Worm (Caenorhabditis elegans): ENCODE results near the gene fbxa-192.

Gene fbxa-192

DNA sequence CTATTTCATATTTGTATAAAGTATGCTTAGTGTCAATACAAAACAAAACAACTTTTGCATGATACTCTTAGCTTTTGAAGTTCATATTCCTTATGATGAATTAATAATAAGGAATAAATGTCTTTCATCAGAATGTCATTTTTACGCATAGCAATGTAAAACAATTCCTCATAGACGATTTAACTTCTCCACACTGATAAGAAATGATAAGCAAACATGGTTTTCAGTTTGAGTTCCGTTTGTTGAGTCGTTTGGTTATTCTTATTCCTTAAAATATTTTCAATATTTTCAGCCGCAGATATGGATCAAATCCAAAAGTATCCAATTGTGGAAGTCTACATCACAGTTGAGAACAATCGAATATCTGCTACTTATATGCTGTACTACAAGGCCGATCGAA lies 25.4 kb downstream of the fbxa-192 start, which contains the start of gene F57G4.11:
F57G4.11 (plus strand) TSS at position 301 of the 400 bp plus-strand sequence.
- TF ChIP-seq egl-27 (tag; optimal IDR thresholded peaks at IDR 0.05) = no peak
- no peak for TF ChIP-seq mml-1 (tag; optimal IDR thresholded peaks at IDR 0.05)
- no peak for TF ChIP-seq R02D3.7 (tag; optimal IDR thresholded peaks at IDR 0.05)
- TF ChIP-seq elt-1 (tag; optimal IDR thresholded peaks at IDR 0.05) = no peak
- no peak for TF ChIP-seq nhr-76 (tag; optimal IDR thresholded peaks at IDR 0.05)
- no peak for TF ChIP-seq nhr-28 (tag; optimal IDR thresholded peaks at IDR 0.05)
- TF ChIP-seq elt-2 (tag; optimal IDR thresholded peaks at IDR 0.05) = no peak
- no peak for TF ChIP-seq nhr-77 (tag; optimal IDR thresholded peaks at IDR 0.05)
- TF ChIP-seq tbx-2 (tag; optimal IDR thresholded peaks at IDR 0.05) = no peak
- TF ChIP-seq ceh-9 (tag; optimal IDR thresholded peaks at IDR 0.05) = no peak
- TF ChIP-seq ztf-4 (tag; optimal IDR thresholded peaks at IDR 0.05) = no peak
- no peak for TF ChIP-seq ceh-16 (tag; optimal IDR thresholded peaks at IDR 0.05)

DNA sequence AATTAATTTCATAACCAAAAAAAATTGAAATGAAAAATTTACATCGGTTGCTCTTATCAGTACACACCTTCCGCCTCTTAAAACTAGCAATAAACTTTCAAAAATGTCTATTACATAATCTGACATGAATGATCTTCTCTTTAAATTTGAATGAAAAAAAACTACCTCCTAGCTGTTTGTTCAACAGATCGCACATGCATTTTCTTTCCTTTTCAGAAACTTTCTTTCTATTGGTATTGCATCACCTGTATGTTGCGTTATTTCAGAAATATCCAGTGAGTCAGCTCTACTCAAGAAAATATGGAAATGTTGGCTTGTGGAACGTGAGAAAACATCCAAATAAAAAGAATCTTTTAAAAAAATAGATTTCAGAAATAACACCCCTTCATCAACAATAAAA lies 27.1 kb downstream of the fbxa-192 start, which contains the start of gene F57G4.1:
F57G4.1 (plus strand) TSS at position 301 of the 400 bp plus-strand sequence.
- TF ChIP-seq egl-5 (tag; optimal IDR thresholded peaks at IDR 0.05) (no peak), nfya-1 (tag; optimal IDR thresholded peaks at IDR 0.05; ENCODE audit: insufficient read depth) (no peak), elt-3 (tag; optimal IDR thresholded peaks at IDR 0.05) (no peak), elt-2 (tag; optimal IDR thresholded peaks at IDR 0.05) (no peak), nhr-237 (tag; optimal IDR thresholded peaks at IDR 0.05) (no peak), ama-1 (optimal IDR thresholded peaks at IDR 0.05) (no peak), mml-1 (tag; optimal IDR thresholded peaks at IDR 0.05) (no peak), eor-1 (tag; optimal IDR thresholded peaks at IDR 0.05) (no peak), lin-15B (tag; optimal IDR thresholded peaks at IDR 0.05) (no peak), ceh-82 (tag; optimal IDR thresholded peaks at IDR 0.05) (no peak), jun-1 (tag; optimal IDR thresholded peaks at IDR 0.05) (no peak), nhr-25 (tag; optimal IDR thresholded peaks at IDR 0.05) (no peak), nhr-76 (tag; optimal IDR thresholded peaks at IDR 0.05) (no peak), fkh-10 (GFP tag; optimal IDR thresholded peaks at IDR 0.05) (no peak)

DNA sequence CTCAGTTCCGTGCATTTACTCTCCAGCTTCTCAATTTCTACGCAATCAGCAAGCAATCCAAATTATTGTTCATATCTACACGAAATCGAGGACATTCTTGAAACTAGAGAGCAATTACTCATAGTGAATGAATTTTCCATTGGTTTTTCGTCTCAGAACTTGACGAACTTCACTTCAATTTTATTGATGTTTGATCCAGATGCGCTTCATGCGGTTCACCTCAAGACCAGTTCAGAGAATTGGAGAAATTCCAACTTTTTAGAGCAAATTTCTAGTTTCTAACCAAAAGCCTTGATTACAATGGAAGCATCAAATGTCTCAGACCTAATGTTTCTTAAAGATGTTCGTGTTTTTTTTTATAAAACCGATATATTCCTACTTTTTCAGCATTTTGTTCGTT lies 30.1 kb downstream of the fbxa-192 start, which contains the start of gene Y6G8.8:
Y6G8.8 (plus strand) TSS at position 301 of the 400 bp plus-strand sequence.
- no peak for TF ChIP-seq nhr-12 (tag; optimal IDR thresholded peaks at IDR 0.05)
- no peak for TF ChIP-seq elt-1 (tag; optimal IDR thresholded peaks at IDR 0.05)
- TF ChIP-seq ceh-28 (tag; optimal IDR thresholded peaks at IDR 0.05) = no peak
- no peak for TF ChIP-seq nhr-77 (tag; optimal IDR thresholded peaks at IDR 0.05)
- no peak for TF ChIP-seq mdl-1 (tag; optimal IDR thresholded peaks at IDR 0.05)
- TF ChIP-seq tbx-2 (tag; optimal IDR thresholded peaks at IDR 0.05) = no peak
- TF ChIP-seq snpc-4 (tag; optimal IDR thresholded peaks at IDR 0.05) = no peak
- no peak for TF ChIP-seq mml-1 (tag; optimal IDR thresholded peaks at IDR 0.05)
- TF ChIP-seq ztf-4 (tag; optimal IDR thresholded peaks at IDR 0.05) = no peak
- no peak for TF ChIP-seq daf-12 (tag; optimal IDR thresholded peaks at IDR 0.05)
- no peak for TF ChIP-seq ZK546.5 (tag; optimal IDR thresholded peaks at IDR 0.05)
- TF ChIP-seq R02D3.7 (tag; optimal IDR thresholded peaks at IDR 0.05) = no peak
- TF ChIP-seq jun-1 (tag; optimal IDR thresholded peaks at IDR 0.05) = no peak
- no peak for TF ChIP-seq nhr-28 (tag; optimal IDR thresholded peaks at IDR 0.05)
- no peak for TF ChIP-seq fos-1 (tag; optimal IDR thresholded peaks at IDR 0.05)
- no peak for TF ChIP-seq sea-2 (GFP tag; optimal IDR thresholded peaks at IDR 0.05)
- no peak for TF ChIP-seq nhr-43 (tag; optimal IDR thresholded peaks at IDR 0.05; ENCODE audit: poor library complexity, severe bottlenecking)
- no peak for TF ChIP-seq elt-3 (tag; optimal IDR thresholded peaks at IDR 0.05)
- no peak for TF ChIP-seq lsy-12 (tag; optimal IDR thresholded peaks at IDR 0.05)
- no peak for TF ChIP-seq nhr-76 (tag; optimal IDR thresholded peaks at IDR 0.05)

DNA sequence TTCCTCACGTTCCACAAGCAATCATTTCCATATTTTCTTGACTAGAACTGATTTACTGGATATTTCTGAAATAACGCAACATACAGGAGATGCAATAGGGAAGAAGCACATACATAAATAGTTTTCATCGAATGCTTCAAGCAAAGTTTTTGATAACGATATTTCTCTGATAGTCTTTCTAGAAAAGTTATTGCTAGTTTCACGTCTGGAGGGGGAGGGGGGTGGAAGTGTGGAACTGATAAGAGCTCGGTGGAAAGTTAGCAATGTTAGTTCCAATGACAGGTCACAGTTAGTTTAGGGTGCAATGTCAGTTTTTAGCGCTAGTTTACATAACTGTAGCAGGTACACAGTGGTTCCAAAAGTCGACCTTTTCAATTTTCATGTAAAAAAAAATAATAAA lies 33.5 kb downstream of the fbxa-192 start, which contains the start of gene Y6G8.6:
Y6G8.6 (minus strand) TSS at position 98 of the 400 bp plus-strand sequence.
- TF ChIP-seq lsy-12 (tag; optimal IDR thresholded peaks at IDR 0.05) = no peak
- no peak for TF ChIP-seq nhr-67 (tag; optimal IDR thresholded peaks at IDR 0.05)
- TF ChIP-seq skn-1 (tag; optimal IDR thresholded peaks at IDR 0.05) = no peak
- TF ChIP-seq elt-1 (tag; optimal IDR thresholded peaks at IDR 0.05) = no peak
- peak; percentile 83 for TF ChIP-seq elt-2 (tag; optimal IDR thresholded peaks at IDR 0.05)

DNA sequence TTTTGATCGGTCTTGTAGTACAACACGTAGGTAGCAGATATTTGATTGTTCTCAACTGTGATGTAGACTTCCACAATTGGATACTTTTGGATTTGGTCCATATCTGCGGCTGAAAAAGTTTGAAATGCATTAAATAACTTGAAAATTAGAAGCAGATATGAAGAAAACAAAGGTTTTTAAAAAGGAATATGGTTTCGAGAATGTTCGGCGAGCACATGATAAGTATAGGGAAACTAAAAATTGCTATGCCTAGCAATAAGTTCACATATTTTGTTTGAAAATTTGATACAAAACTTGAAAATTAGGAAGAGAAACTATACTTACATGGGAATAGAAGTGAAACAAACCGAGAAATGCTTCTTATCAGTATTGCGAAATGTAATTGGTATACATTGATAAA lies 34.7 kb downstream of the fbxa-192 start, which contains the start of gene Y6G8.5:
Y6G8.5 (minus strand) TSS at position 101 of the 400 bp plus-strand sequence.
- TF ChIP-seq nhr-77 (tag; optimal IDR thresholded peaks at IDR 0.05) (no peak), nhr-23 (tag; optimal IDR thresholded peaks at IDR 0.05) (no peak), snpc-4 (tag; optimal IDR thresholded peaks at IDR 0.05) (no peak), eor-1 (tag; optimal IDR thresholded peaks at IDR 0.05) (no peak), ceh-82 (tag; optimal IDR thresholded peaks at IDR 0.05) (no peak), nhr-43 (tag; optimal IDR thresholded peaks at IDR 0.05; ENCODE audit: poor library complexity, severe bottlenecking) (no peak), jun-1 (tag; optimal IDR thresholded peaks at IDR 0.05) (no peak), pha-4 (tag; optimal IDR thresholded peaks at IDR 0.05) (no peak), egl-27 (tag; optimal IDR thresholded peaks at IDR 0.05) (no peak), nhr-25 (tag; optimal IDR thresholded peaks at IDR 0.05) (no peak), nfya-1 (tag; optimal IDR thresholded peaks at IDR 0.05; ENCODE audit: insufficient read depth) (no peak), ZK546.5 (tag; optimal IDR thresholded peaks at IDR 0.05) (no peak), tbx-2 (tag; optimal IDR thresholded peaks at IDR 0.05) (no peak), unc-39 (tag; optimal IDR thresholded peaks at IDR 0.05) (no peak)

All from whole organism, L3 larva.